Worm (Caenorhabditis elegans): Measurements from ENCODE around the gene ctl-1.

DNA sequence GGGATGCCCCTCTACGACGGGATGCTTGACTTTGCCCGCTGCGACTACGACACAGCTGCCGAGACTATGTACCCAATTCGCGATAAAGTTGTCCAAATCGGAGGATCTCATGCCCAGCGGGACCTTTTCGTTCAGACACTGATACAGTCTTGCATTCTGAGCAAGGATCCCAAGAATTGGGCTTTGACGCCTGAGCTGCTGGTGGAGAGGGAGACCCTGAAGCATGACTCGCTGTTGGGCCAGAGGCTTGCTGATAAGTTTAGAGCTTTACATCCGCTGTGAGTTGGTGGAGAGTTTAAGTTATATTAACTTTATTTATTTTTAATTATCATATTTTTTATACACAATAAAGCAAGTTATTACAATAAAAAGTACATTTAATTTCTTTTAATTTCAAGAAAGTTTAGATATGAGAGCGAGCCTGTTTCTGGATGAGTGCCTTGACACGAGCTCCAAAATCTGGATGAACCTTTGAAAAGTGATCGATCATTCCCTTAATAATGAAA lies 6.8 kb downstream of the ctl-1 start:
- TF ChIP-seq lsl-1 (GFP tag; optimal IDR thresholded peaks at IDR 0.05) (no peak), nhr-179 (tag; optimal IDR thresholded peaks at IDR 0.05) (no peak), madf-3 (GFP tag; IDR thresholded peaks at IDR 0.05) (no peak), B0035.1 (tag; optimal IDR thresholded peaks at IDR 0.05) (no peak), unc-62 (GFP tag; optimal IDR thresholded peaks at IDR 0.05) (no peak), hmg-20 (GFP tag; IDR thresholded peaks at IDR 0.05) (no peak), him-1 (tag; optimal IDR thresholded peaks at IDR 0.05) (no peak), ama-1 (optimal IDR thresholded peaks at IDR 0.05) (no peak), ama-1 (GFP tag; optimal IDR thresholded peaks at IDR 0.05) (no peak), ztf-22 (GFP tag; optimal IDR thresholded peaks at IDR 0.05) (no peak), snpc-4 (GFP tag; optimal IDR thresholded peaks at IDR 0.05) (no peak), snpc-4 (tag; optimal IDR thresholded peaks at IDR 0.05) (no peak), xnd-1 (tag; optimal IDR thresholded peaks at IDR 0.05) (no peak), dpff-1 (tag; optimal IDR thresholded peaks at IDR 0.05) (no peak), somi-1 (GFP tag; optimal IDR thresholded peaks at IDR 0.05) (no peak)
